Fruit fly (Drosophila melanogaster) Kc167 (cell line): ENCODE data around the gene CG9784.

Experiments
- Myc ChIP-seq: fragments of >200 bp; optimal IDR thresholded peaks from 2 replicates; lab custom pipeline; 2017; ENCODE audit warnings: missing external identifiers
- Sin3A ChIP-seq: fragments of >200 bp; optimal IDR thresholded peaks from 2 replicates; lab custom pipeline; 2018; ENCODE audit warnings: missing external identifiers
- h ChIP-seq: fragments of >200 bp; optimal IDR thresholded peaks from 3 replicates; lab custom pipeline; 2018; ENCODE audit warnings: missing external identifiers
- insv ChIP-seq: fragments of >200 bp; optimal IDR thresholded peaks from 3 replicates; lab custom pipeline; 2018; ENCODE audit warnings: missing external identifiers
- psq ChIP-seq: fragments of >200 bp; optimal IDR thresholded peaks from 2 replicates; lab custom pipeline; 2017; ENCODE audit warnings: missing external identifiers
- ttk ChIP-seq: sonication (Bioruptor generic); optimal IDR thresholded peaks from 2 replicates; lab custom pipeline; 2017; ENCODE audit warnings: missing external identifiers

CG9784 gene

DNA sequence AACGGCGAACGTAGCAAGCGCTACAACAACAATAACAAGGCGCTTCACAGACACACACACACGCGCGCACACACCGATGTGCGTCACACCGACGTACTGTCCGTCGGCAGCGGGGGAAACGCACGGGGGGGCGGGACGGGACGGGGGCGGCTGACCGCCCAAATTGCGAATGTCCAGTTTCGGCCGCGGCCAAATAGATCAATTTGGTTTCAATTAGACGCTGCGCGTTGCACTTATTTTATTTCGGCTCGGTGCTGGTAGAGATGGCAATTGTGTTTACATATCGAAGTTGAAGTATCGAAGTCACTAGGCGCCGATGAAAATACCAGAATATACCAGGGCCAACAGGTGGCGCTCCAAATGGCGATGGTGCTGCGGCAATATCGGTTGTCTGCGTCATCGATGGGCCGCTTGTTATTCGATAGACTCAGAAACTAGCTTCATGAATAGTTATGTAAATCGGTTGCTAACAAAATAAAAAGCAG lies 38.1 kb upstream of the CG9784 start, which contains the start of gene Rok:
TSS of gene Rok (minus strand) at position 309 of the 485 bp plus-strand sequence.
- TF ChIP-seq h (lab: Kevin White, UChicago): no peak
- no peak for TF ChIP-seq ttk (lab: Kevin White, UChicago)
- TF ChIP-seq Myc (lab: Kevin White, UChicago): no peak
- no peak for TF ChIP-seq insv
- TF ChIP-seq psq (lab: Kevin White, UChicago): no peak
- no peak for TF ChIP-seq Sin3A (lab: Kevin White, UChicago)

DNA sequence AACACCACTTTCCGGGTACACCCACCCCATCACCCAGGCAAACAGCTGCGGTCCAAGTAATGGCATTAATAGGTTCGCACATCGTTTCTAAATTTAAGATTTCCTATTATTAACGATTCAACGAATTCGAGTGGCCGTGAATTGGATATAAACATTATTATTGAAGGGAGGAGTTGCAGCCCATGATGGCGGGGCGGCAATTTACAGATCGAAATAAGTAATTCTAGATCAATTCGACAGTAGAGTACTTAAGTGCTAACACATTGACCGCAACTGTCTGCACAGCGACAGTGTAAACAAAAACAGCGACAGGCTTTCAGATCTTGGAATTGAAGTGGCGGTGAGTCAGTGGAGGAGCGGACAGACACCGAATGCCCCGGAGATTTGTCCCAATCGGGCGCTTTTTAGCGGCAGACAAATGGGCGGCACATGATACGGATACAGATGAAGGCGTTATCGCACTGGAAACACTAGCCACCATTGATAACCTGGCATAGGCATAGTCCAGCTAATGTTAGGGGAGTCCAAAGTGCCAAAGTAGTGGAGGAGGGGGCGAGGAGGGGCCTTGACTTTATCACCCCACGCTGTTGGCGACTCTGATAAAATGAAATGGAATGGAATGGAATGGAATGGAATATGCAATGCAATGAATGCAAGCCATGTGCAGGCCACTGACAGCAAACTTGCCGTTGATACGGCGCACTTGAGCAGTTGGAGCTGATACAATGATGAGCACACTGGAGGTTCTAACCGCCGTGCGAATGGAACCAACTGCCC lies 34.4 kb upstream of the CG9784 start:
- TF ChIP-seq ttk (lab: Kevin White, UChicago) (no peak), psq (lab: Kevin White, UChicago) (no peak), insv (no peak), Myc (lab: Kevin White, UChicago) (no peak), Sin3A (lab: Kevin White, UChicago) (no peak), h (lab: Kevin White, UChicago) (no peak)

DNA sequence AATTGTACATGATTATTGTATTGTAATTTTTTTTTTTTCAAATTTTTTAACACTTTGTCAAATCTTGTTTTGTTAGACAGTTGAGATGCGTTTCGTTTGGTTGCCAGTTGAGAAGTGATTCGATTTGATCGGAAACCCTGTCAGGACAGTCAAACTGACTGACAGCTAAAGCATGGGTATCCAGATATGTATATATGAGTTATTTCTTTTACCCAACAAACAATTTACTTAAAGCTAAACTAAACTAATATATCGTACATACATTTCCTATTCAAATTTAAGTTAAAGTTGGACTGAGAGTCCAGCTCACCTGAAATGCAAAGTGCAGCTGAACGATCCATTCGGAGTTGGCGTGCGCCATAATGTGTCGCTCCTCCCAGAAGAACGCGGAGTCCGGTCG lies 33.1 kb upstream of the CG9784 start, which contains the start of gene CG9777:
TSS of gene CG9777 (minus strand) at position 101 of the 400 bp plus-strand sequence.
- no peak for TF ChIP-seq ttk (lab: Kevin White, UChicago)
- TF ChIP-seq h (lab: Kevin White, UChicago): no peak
- no peak for TF ChIP-seq insv
- no peak for TF ChIP-seq Sin3A (lab: Kevin White, UChicago)
- no peak for TF ChIP-seq psq (lab: Kevin White, UChicago)
- no peak for TF ChIP-seq Myc (lab: Kevin White, UChicago)

DNA sequence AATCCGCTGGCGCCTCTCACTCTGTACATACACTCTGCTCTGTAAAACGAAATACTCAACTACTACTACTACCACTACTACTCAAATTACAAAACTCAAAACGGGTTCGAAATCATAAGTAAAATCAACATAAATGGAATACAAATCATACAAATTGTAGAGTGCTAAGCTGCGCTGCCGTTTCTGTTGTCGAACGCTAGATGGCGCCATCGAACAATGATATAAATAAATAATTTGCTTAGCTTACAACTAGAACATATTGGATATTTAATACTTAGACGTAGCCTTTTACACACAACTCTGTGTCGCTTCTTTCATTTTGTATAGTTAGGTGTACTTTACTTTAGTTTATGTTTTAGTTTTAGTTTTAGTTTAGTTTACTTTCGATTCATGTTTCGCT lies 25.5 kb upstream of the CG9784 start:
- TF ChIP-seq psq (lab: Kevin White, UChicago) (no peak), insv (no peak), ttk (lab: Kevin White, UChicago) (no peak), h (lab: Kevin White, UChicago) (no peak), Sin3A (lab: Kevin White, UChicago) (no peak), Myc (lab: Kevin White, UChicago) (no peak)

DNA sequence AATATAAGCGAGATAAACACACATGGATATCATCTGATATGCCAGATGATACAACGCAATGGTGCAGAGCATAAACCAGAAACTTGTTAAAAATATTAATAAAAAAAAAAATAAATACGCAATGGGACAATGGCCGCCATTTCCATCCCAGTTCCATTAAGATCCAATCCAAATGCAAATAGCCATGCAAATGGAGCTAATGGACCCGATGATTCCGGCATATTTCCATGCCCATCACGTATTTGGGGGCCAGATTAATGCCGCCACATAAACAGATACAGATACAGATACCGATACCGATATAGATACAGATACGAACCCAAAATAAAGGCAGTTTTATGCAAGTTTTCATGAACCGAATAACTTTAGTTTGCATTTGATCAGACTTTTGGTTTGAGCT lies 24.5 kb upstream of the CG9784 start:
- no peak for TF ChIP-seq Myc (lab: Kevin White, UChicago)
- TF ChIP-seq ttk (lab: Kevin White, UChicago): no peak
- TF ChIP-seq insv: no peak
- TF ChIP-seq Sin3A (lab: Kevin White, UChicago): no peak
- no peak for TF ChIP-seq psq (lab: Kevin White, UChicago)
- TF ChIP-seq h (lab: Kevin White, UChicago): no peak

DNA sequence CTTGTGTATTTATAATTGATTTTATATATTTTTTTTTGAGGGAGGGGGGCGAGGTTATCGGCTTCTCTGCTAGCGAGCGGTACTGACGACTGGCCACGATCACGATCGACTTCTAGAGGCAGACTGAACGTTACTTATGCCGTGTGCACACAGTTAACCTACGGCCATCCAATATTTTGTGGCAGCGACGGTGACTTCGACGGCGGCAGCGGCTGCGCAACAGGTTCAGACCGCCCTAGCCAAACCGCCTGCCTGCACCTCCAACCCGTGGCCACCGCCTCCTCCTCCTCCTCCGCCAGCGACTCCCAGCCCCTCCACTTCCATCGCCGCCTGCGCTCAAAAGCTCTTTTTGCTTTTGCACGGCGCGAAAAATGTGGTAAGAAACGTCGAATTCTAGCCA lies 22.4 kb upstream of the CG9784 start, which contains the start of gene CG9782:
TSS of gene CG9782 (minus strand) at position 128 of the 400 bp plus-strand sequence.
- TF ChIP-seq Sin3A (lab: Kevin White, UChicago) (no peak), insv (no peak), Myc (lab: Kevin White, UChicago) (no peak), h (lab: Kevin White, UChicago) (no peak), psq (lab: Kevin White, UChicago) (no peak), ttk (lab: Kevin White, UChicago) (no peak)

DNA sequence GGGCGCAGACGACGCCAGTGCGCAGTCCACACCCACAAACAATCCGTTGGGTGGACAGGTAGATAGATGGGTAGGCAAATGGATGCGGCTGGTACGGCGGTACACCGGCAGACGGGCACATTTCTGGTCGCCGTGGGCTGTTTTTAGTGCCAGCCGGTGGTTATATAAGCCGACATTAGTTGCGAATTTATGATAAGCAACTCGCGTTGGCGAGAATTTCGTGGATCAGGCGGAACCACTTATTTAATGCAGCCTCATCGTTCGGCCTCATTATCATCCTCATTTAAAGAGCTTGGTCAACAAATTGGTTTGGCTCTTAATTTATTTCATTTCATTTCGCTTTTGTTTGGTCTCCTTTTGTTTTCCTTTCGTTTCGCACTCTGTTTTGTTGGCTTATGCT lies 19.7 kb upstream of the CG9784 start:
- TF ChIP-seq h (lab: Kevin White, UChicago) (no peak), Myc (lab: Kevin White, UChicago) (no peak), insv (no peak), ttk (lab: Kevin White, UChicago) (no peak), psq (lab: Kevin White, UChicago) (no peak), Sin3A (lab: Kevin White, UChicago) (no peak)

DNA sequence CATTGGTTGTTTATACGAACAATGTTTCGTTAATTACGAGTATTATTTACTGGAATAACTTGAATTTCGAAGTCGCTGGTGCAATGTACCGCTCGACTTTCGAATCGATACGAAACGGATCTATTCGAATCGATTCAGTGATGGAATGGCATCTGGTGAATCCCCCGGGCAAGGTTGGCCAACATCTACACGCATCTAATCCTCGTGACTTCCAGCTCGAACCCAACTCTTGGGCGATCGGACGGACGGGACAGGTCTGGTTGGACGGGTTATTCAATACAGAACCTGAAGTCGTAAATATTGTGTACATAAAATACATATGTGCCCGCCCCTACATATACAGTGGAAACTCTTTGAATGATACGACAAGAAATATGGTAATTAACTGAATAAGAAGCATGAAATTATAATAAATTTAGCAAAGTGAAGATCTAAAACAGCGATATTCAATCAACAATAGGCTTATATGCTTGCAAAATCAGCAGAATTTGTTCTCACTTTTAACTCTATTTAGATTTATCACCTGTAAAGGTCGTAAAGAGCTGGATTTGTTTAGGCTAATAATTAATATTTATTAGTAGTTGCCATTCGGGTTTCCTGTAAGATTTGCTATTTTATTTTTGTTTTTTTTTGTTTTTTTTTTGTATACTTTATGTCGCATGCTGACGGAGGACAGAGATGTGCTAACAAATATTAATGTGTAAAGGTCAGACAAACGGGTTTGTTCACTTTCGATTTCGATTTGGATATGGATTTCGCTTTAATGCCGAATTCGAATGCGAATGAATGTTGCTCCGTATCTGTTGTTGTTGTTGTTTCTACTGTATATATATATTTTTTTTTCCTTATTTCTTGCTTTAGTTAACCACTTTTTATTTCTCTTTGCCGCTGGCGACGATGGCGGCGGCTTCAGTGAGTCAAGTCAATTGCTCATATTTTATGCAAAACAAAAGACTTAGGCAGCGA lies 18.0 kb upstream of the CG9784 start:
- no peak for TF ChIP-seq Myc (lab: Kevin White, UChicago)
- no peak for TF ChIP-seq insv
- TF ChIP-seq psq (lab: Kevin White, UChicago): no peak
- no peak for TF ChIP-seq Sin3A (lab: Kevin White, UChicago)
- TF ChIP-seq h (lab: Kevin White, UChicago): no peak
- TF ChIP-seq ttk (lab: Kevin White, UChicago): no peak

DNA sequence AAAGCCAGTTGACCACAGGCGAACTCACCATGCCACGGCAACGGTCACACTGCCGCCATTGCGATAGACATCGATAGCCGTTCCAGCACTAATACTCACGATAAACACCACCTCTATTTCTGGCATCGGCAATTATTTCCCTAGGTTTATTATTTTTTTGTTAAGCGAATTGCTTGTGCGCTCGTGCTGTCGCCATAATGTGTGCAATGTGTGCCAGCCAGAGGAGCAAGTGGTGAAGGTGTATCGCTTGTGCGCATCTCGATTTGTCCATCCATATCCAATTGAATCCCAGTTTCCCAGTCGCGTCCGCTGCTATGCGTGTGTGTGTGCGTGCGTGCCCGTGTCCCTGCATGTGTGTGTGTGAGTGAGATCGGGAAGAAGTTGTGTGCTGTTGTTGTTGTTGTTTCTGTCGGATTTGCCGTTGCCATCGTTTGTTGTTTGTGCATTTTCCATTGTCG lies 11.6 kb upstream of the CG9784 start, which contains the start of gene mbt:
TSS of gene mbt (plus strand) at position 85 of the 458 bp plus-strand sequence.
- TF ChIP-seq insv: no peak
- TF ChIP-seq h (lab: Kevin White, UChicago): no peak
- TF ChIP-seq ttk (lab: Kevin White, UChicago): no peak
- TF ChIP-seq Sin3A (lab: Kevin White, UChicago): no peak
- no peak for TF ChIP-seq Myc (lab: Kevin White, UChicago)
- no peak for TF ChIP-seq psq (lab: Kevin White, UChicago)

DNA sequence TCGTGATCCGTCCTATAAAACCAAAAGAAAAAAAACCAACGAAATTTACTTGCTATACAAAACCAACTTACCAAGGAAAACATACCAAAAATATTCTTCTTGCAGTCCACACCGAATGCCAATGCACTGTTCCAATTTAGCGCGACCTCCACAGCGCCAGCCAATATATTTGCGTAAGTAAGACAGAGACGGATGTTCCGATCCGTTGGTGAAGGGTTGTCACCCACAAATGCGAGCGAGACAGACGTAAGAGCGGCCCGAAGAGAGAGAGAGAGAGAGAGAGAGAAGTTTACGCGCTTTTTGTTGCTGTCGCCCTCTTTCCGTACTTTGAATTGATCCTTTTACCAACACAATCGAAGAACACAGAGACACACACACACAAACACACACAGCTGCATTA lies 8.8 kb upstream of the CG9784 start:
- TF ChIP-seq ttk (lab: Kevin White, UChicago) (no peak), insv (no peak)

DNA sequence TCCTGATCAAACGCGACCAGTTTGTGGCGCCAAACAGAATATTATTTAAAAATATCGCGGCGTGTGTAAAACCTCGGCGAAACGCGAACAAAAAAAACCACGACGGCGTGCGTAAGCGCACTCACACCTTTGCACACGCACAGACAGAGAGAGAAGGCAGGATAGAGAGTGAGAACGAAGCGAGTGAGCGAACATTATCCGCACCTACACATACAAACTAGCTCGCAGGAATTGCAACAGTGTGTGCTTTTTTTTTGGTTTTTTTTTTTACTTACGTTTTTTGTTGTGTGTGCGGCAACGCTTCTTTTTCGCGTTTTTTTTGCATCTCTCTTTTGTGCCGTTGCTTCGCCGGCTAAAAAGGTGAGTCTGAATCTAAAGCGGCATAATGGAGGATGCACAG lies 755 bp upstream of the CG9784 start:
- TF ChIP-seq ttk (lab: Kevin White, UChicago) (no peak), h (lab: Kevin White, UChicago) (no peak), Myc (lab: Kevin White, UChicago) (no peak), insv (no peak), Sin3A (lab: Kevin White, UChicago) (no peak), psq (lab: Kevin White, UChicago) (no peak)
